Fruit fly (Drosophila melanogaster) Kc167 (cell line): ENCODE measurements around the gene smg.

Experiments used
- Myc ChIP-seq: fragments of >200 bp; optimal IDR thresholded peaks from 2 replicates; lab custom pipeline; 2017; ENCODE audit warnings: missing external identifiers
- Sin3A ChIP-seq: fragments of >200 bp; optimal IDR thresholded peaks from 2 replicates; lab custom pipeline; 2018; ENCODE audit warnings: missing external identifiers
- h ChIP-seq: fragments of >200 bp; optimal IDR thresholded peaks from 3 replicates; lab custom pipeline; 2018; ENCODE audit warnings: missing external identifiers
- insv ChIP-seq: fragments of >200 bp; optimal IDR thresholded peaks from 3 replicates; lab custom pipeline; 2018; ENCODE audit warnings: missing external identifiers
- ttk ChIP-seq: sonication (Bioruptor generic); optimal IDR thresholded peaks from 2 replicates; lab custom pipeline; 2017; ENCODE audit warnings: missing external identifiers

DNA sequence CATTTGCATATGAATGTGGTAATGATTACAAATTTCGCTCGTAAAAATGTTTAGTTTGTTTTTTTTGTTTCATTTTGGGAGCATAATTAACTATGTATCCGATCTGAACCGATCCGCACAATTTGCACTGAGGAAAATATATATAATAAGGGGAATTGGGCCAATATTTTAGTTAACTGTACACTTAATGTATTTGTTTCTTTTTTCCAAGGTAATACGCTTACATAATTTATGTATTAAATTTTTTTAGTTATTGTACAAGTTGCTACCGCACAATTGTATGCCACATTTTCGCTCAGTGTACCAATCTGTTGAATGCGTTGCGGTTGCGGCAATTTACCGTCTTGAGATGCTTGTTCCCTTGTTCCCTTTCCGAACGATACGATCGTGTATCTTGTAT lies 27.9 kb upstream of the smg start:
- TF ChIP-seq Myc (no peak), h (lab: Kevin White, UChicago) (no peak), ttk (lab: Kevin White, UChicago) (no peak), insv (lab: Kevin White, UChicago) (no peak), Sin3A (lab: Kevin White, UChicago) (no peak)
